Worm (Caenorhabditis elegans) whole organism, L1 larva: ENCODE data around the gene rde-8.

Experiments
- aly-2 ChIP-seq: fragments of 150-350 bp; optimal IDR thresholded peaks from 2 replicates; lab custom pipeline; 2014; ENCODE audit warnings: missing biosample characterization, missing genetic modification characterization
- ceh-8 ChIP-seq: fragments of 200-800 bp; sonication (Bioruptor generic); optimal IDR thresholded peaks from 2 replicates; lab custom pipeline; 2018; ENCODE audit warnings: mild to moderate bottlenecking, missing genetic modification characterization, moderate library complexity, missing compliant biosample characterization
- ceh-82 ChIP-seq, 3 experiments: fragments of 150-350 bp in 1 of 3; sonication (generic microtip) in 2 of 3; optimal IDR thresholded peaks; 2 replicates each; lab custom pipeline; 2014 to 2017; ENCODE audit warnings: missing biosample characterization in 3 of 3, missing genetic modification characterization in 3 of 3
- dpl-1 ChIP-seq, 3 experiments: fragments of 150-350 bp in 2 of 3; sonication (generic microtip) in 1 of 3; optimal IDR thresholded peaks; 2 replicates each; lab custom pipeline; 2014 to 2017; ENCODE audit warnings: missing biosample characterization in 3 of 3, missing genetic modification characterization in 3 of 3, missing genetic modification reagents in 3 of 3
- fkh-10 ChIP-seq: sonication (generic microtip); optimal IDR thresholded peaks from 2 replicates; lab custom pipeline; 2017; ENCODE audit warnings: missing biosample characterization, missing genetic modification reagents, missing genetic modification characterization
- lin-15B ChIP-seq: fragments of 150-350 bp; sonication (generic microtip); optimal IDR thresholded peaks from 3 replicates; lab custom pipeline; 2014; ENCODE audit warnings: missing biosample characterization, missing genetic modification characterization
- nhr-12 ChIP-seq: sonication (generic microtip); optimal IDR thresholded peaks from 2 replicates; lab custom pipeline; 2017; ENCODE audit warnings: missing biosample characterization, missing genetic modification characterization
- nhr-76 ChIP-seq: sonication (generic microtip); optimal IDR thresholded peaks from 2 replicates; lab custom pipeline; 2017; ENCODE audit warnings: missing biosample characterization, missing genetic modification characterization
- pag-3 ChIP-seq: sonication (generic microtip); optimal IDR thresholded peaks from 2 replicates; lab custom pipeline; 2017; ENCODE audit warnings: missing genetic modification characterization, mild to moderate bottlenecking, missing compliant biosample characterization, antibody characterized with exemption, borderline replicate concordance; ENCODE audit not compliant: insufficient read depth
- skn-1 ChIP-seq: fragments of 150-350 bp; optimal IDR thresholded peaks from 2 replicates; lab custom pipeline; 2014; ENCODE audit warnings: missing biosample characterization, missing genetic modification characterization
- tbx-2 ChIP-seq: sonication (generic microtip); optimal IDR thresholded peaks from 2 replicates; lab custom pipeline; 2016; ENCODE audit warnings: missing genetic modification characterization, missing compliant biosample characterization
- unc-62 ChIP-seq: fragments of 150-350 bp; optimal IDR thresholded peaks from 2 replicates; lab custom pipeline; 2014; ENCODE audit warnings: missing biosample characterization, missing genetic modification reagents, missing genetic modification characterization

DNA sequence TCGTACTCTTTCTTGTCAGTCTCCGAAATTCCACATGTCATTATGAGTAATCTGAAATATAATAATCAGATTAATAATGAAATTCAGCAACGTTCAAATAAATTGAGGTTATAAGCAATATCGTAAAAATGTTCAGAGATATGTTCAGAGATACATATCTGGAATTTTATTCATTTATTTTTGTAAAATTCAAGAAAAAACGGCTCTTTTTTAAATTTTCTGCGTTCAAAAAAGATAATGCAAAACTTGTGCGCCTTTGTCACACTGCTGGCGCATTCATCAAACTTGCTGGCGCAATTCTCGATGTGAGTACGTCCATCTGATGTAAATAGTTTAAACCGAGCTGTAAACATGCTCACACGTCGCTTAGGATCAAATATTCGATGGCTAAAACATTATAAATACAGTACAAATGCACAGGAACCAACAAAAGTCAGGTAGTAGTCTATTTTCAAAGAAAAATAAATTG is at the start of gene rde-8, which contains the start of gene ZC477.3:
- TF ChIP-seq fkh-10 (GFP tag; lab: Kevin White, UChicago) = no peak
- TF ChIP-seq dpl-1 (GFP tag; optimal IDR thresholded peaks at IDR 0.05; lab: Kevin White, UChicago) = peak; percentile 63 to 83 (median 80)
- no peak for TF ChIP-seq unc-62 (GFP tag; lab: Kevin White, UChicago)
- TF ChIP-seq aly-2 (tag; lab: Kevin White, UChicago) = peak; percentile 57
- TF ChIP-seq ceh-8 = no peak
- TF ChIP-seq nhr-12 = no peak
- no peak for TF ChIP-seq nhr-76 (tag; lab: Kevin White, UChicago)
- TF ChIP-seq pag-3 (tag; lab: Kevin White, UChicago) = no peak
- peak; percentile 46 to 85 (median 55) for TF ChIP-seq ceh-82 (tag; optimal IDR thresholded peaks at IDR 0.05; lab: Kevin White, UChicago)
- TF ChIP-seq lin-15B (tag; lab: Kevin White, UChicago) = peak; percentile 44
- TF ChIP-seq skn-1 (tag; lab: Kevin White, UChicago) = peak; percentile 74
- TF ChIP-seq tbx-2 (tag; lab: Kevin White, UChicago) = peak; percentile 85
